Worm (Caenorhabditis elegans): ENCODE results near the gene cct-6.

- TF ChIP-seq pha-4 (tag; optimal IDR thresholded peaks at IDR 0.05) (no peak), drap-1 (GFP tag; optimal IDR thresholded peaks at IDR 0.05) (no peak), mep-1 (tag; optimal IDR thresholded peaks at IDR 0.05) (no peak)
Observed at ce11 chrIII:5876140-5876675, 20.7 kb upstream of the cct-6 start, which contains the start of gene aldo-2.
